Worm (Caenorhabditis elegans): ENCODE measurements around the gene gtf-2H3.

DNA sequence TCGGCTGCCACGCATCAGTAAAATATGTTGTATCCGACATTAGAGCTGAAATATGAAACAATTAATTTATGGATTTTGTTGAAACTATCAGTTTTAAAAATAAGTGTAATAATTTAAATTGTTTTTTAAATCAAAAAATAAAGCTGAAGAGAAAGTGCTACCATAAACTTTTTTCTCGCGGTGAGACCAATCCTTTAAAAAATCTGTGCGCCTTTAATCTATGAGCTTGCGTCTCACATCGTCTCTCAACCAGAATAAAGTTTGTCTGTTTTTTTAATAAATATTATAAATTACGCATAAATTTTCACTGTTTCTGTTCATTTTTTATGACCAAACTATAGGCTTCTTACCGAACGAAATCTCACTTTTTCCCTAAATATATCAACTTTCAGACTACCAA, 36.7 kb downstream of the gtf-2H3 start, which contains the start of gene T16H12.3:
- TF ChIP-seq ama-1 (optimal IDR thresholded peaks at IDR 0.05) (no peak), tbx-37 (GFP tag; conservative IDR thresholded peaks at IDR 0.05) (no peak)
